Worm (Caenorhabditis elegans): ENCODE measurements around the gene rmh-2.

rmh-2 gene

DNA sequence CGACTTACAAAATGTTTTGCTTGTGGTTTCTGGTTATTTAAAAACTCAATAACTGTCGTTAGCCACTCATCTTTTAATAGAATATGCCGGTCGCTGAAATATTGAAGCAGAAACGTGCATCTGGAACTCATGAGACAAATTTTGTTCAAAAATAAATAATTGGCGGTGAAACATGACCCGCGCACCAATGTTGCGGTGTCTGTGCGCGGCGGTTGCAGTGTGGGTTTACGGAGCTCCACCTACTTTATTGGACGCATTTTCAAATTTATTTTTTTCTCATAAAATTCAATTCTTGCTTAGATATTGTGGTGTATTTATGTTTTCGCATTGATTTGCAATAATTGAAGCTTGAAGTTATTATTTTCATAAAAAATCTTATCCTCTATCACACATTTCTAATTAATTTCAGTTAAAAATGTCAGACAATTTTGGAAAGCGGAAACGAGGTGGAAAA lies at the start of gene rmh-2, which contains the start of gene suds-3:
Gene rmh-2 (minus strand): TSS at position 164 of the 454 bp plus-strand sequence.
Gene suds-3 (plus strand): TSS at position 404 of the 454 bp plus-strand sequence.
- TF ChIP-seq lin-11 (tag; optimal IDR thresholded peaks at IDR 0.05), result peak; percentile 51
- peak; percentile 54 for TF ChIP-seq R02D3.7 (tag; optimal IDR thresholded peaks at IDR 0.05)
- TF ChIP-seq nhr-21 (tag; optimal IDR thresholded peaks at IDR 0.05), result peak; percentile 9
- no peak for TF ChIP-seq dmd-4 (tag; optimal IDR thresholded peaks at IDR 0.05)
- peak; percentile 52 for TF ChIP-seq nhr-129 (tag; optimal IDR thresholded peaks at IDR 0.05)
- peak; percentile 1 for TF ChIP-seq lin-13 (GFP tag; optimal IDR thresholded peaks at IDR 0.05)
- TF ChIP-seq mbf-1 (tag; optimal IDR thresholded peaks at IDR 0.05), result no peak
- TF ChIP-seq gmeb-1 (tag; optimal IDR thresholded peaks at IDR 0.05), result peak; percentile 83
- TF ChIP-seq unc-55 (GFP tag; optimal IDR thresholded peaks at IDR 0.05), result peak; percentile 70

DNA sequence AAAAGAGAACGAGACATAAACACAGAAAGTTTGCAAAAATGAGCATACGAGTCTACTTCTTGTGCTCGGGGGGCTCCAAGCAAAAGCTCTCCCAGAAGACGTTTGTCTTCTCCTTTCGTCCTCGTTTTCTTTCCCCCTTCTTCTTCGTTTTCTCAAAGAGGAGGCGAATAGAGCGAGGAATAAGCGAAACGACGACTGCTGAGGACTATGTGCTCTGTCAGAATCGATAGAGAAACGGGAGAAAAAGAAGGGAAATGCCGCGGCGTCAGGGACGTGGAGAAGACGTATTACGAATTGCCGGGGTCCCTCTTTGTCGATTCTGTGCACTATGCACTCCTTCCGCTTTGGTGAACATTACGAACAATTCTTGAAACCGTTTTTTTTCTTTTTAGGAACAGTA lies 47.9 kb upstream of the rmh-2 start:
- no peak for TF ChIP-seq snpc-4 (tag; optimal IDR thresholded peaks at IDR 0.05)
- no peak for TF ChIP-seq mbf-1 (tag; optimal IDR thresholded peaks at IDR 0.05)
- no peak for TF ChIP-seq ZK546.5 (tag; optimal IDR thresholded peaks at IDR 0.05)
- peak; percentile 80 for TF ChIP-seq unc-55 (GFP tag; optimal IDR thresholded peaks at IDR 0.05)
- peak; percentile 22 for TF ChIP-seq zag-1 (tag; optimal IDR thresholded peaks at IDR 0.05)
- TF ChIP-seq lin-39 (tag; optimal IDR thresholded peaks at IDR 0.05), result no peak
- peak; percentile 33 for TF ChIP-seq nhr-129 (tag; optimal IDR thresholded peaks at IDR 0.05)
- TF ChIP-seq crh-2 (tag; optimal IDR thresholded peaks at IDR 0.05), result peak; percentile 17
- TF ChIP-seq elt-1 (tag; optimal IDR thresholded peaks at IDR 0.05), result no peak
- TF ChIP-seq C34F6.9 (tag; optimal IDR thresholded peaks at IDR 0.05), result peak; percentile 35
- TF ChIP-seq sma-3 (GFP tag; optimal IDR thresholded peaks at IDR 0.05), result no peak
- peak in 1 of 2 experiments; percentile 36 for TF ChIP-seq lsy-2 (tag; optimal IDR thresholded peaks at IDR 0.05)
- TF ChIP-seq lin-11 (tag; optimal IDR thresholded peaks at IDR 0.05), result no peak
- no peak for TF ChIP-seq skn-1 (tag; optimal IDR thresholded peaks at IDR 0.05)
- TF ChIP-seq nhr-10 (tag; optimal IDR thresholded peaks at IDR 0.05), result no peak
- peak; percentile 22 for TF ChIP-seq sma-9 (GFP tag; optimal IDR thresholded peaks at IDR 0.05)
- no peak for TF ChIP-seq sma-9 (tag; optimal IDR thresholded peaks at IDR 0.05)
- no peak for TF ChIP-seq nhr-77 (tag; optimal IDR thresholded peaks at IDR 0.05)
- TF ChIP-seq ztf-11 (tag; optimal IDR thresholded peaks at IDR 0.05), result no peak
- no peak for TF ChIP-seq fos-1 (tag; optimal IDR thresholded peaks at IDR 0.05)
- peak in 1 of 2 experiments; percentile 15 for TF ChIP-seq mdl-1 (tag; optimal IDR thresholded peaks at IDR 0.05)
- no peak for TF ChIP-seq ztf-1 (GFP tag; conservative IDR thresholded peaks at IDR 0.05)

DNA sequence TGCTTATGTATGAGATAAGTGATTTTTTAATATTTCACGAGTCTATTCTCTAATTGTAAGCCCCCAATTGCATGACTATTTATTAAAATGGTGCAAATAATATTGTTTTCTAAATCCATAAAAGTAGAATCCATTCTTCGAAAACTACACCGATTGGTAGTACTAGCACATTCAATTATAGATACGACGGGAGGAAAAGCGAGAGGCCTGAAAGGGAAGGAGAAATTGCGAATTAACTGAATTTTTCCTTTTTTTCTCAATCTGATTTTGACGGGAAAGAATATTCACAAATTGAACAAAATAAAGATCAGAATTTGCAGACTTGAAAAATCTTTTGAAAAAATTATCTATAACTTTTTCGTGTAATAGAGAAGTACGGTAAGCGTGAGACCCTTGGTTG lies 46.6 kb upstream of the rmh-2 start:
- TF ChIP-seq sma-3 (GFP tag; optimal IDR thresholded peaks at IDR 0.05), result no peak
- no peak for TF ChIP-seq fos-1 (tag; optimal IDR thresholded peaks at IDR 0.05)
- TF ChIP-seq sma-9 (GFP tag; optimal IDR thresholded peaks at IDR 0.05), result no peak
- no peak for TF ChIP-seq sma-9 (tag; optimal IDR thresholded peaks at IDR 0.05)
- TF ChIP-seq mdl-1 (tag; optimal IDR thresholded peaks at IDR 0.05), result no peak
- TF ChIP-seq unc-39 (tag; optimal IDR thresholded peaks at IDR 0.05), result no peak
- no peak for TF ChIP-seq nhr-11 (tag; optimal IDR thresholded peaks at IDR 0.05)
- TF ChIP-seq ztf-4 (tag; optimal IDR thresholded peaks at IDR 0.05), result no peak
- TF ChIP-seq ztf-1 (GFP tag; conservative IDR thresholded peaks at IDR 0.05), result no peak
- TF ChIP-seq mab-5 (tag; optimal IDR thresholded peaks at IDR 0.05), result no peak
- no peak for TF ChIP-seq lin-39 (tag; optimal IDR thresholded peaks at IDR 0.05)
- no peak for TF ChIP-seq ceh-82 (tag; optimal IDR thresholded peaks at IDR 0.05)
- no peak for TF ChIP-seq unc-55 (GFP tag; optimal IDR thresholded peaks at IDR 0.05)
- TF ChIP-seq lin-11 (tag; optimal IDR thresholded peaks at IDR 0.05), result no peak
- TF ChIP-seq peb-1 (tag; optimal IDR thresholded peaks at IDR 0.05), result no peak

DNA sequence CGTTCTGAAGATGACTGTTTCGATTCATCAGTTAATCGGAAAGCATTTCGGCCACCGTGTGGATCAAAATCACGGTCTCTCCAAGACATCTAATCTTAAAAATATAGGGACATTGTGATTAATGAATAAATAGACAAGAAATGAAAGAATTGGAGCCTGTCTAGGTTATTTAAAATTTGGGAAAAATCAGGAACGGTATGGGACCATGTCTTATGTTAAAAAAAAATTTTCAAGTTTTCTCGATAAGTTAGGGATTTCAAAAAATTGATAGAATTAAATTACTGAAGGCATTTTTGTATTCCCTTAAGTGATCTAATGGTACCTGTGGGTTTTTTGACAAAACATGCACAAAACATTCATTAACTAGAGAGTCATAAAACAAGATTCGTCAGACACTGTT lies 45.6 kb upstream of the rmh-2 start, which contains the start of gene unc-41:
Gene unc-41 (minus strand): TSS at position 101 of the 400 bp plus-strand sequence.
- TF ChIP-seq ztf-1 (GFP tag; conservative IDR thresholded peaks at IDR 0.05) (no peak), elt-1 (tag; optimal IDR thresholded peaks at IDR 0.05) (no peak), nhr-77 (tag; optimal IDR thresholded peaks at IDR 0.05) (no peak), nhr-25 (tag; optimal IDR thresholded peaks at IDR 0.05) (no peak)

DNA sequence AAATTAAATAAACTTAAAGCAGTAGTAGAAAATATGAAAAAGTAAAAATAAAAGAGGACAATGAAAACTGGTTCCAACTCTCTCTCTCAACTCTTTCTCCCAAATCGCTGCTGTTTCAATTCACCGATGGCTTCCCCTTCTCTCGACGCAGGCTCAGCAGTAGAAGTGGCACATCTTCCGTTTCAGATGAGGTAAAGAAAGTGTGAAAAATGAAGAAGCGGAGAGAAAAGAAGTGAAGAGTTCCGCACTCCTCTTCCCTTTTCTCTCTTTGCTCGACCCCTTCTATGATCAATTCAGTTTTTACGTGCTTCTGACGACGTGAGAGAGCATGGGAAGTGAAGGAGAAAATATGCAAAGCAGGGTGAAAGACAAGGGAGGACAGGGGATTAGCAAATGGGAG lies 43.7 kb upstream of the rmh-2 start:
- TF ChIP-seq lsy-2 (tag; optimal IDR thresholded peaks at IDR 0.05) (peak in 1 of 2 experiments; percentile 17), nhr-21 (tag; optimal IDR thresholded peaks at IDR 0.05) (no peak), gmeb-1 (tag; optimal IDR thresholded peaks at IDR 0.05) (no peak), sma-3 (GFP tag; optimal IDR thresholded peaks at IDR 0.05) (no peak), zag-1 (tag; optimal IDR thresholded peaks at IDR 0.05) (peak; percentile 23), ztf-4 (tag; optimal IDR thresholded peaks at IDR 0.05) (no peak), nhr-6 (tag; optimal IDR thresholded peaks at IDR 0.05) (no peak), fos-1 (tag; optimal IDR thresholded peaks at IDR 0.05) (peak; percentile 5), nhr-10 (tag; optimal IDR thresholded peaks at IDR 0.05) (no peak), nhr-11 (tag; optimal IDR thresholded peaks at IDR 0.05) (no peak), unc-55 (GFP tag; optimal IDR thresholded peaks at IDR 0.05) (peak; percentile 58), sma-9 (GFP tag; optimal IDR thresholded peaks at IDR 0.05) (no peak), sma-9 (tag; optimal IDR thresholded peaks at IDR 0.05) (no peak), sem-4 (tag; optimal IDR thresholded peaks at IDR 0.05) (no peak), lin-11 (tag; optimal IDR thresholded peaks at IDR 0.05) (no peak), mbf-1 (tag; optimal IDR thresholded peaks at IDR 0.05) (no peak), skn-1 (tag; optimal IDR thresholded peaks at IDR 0.05) (no peak), nhr-129 (tag; optimal IDR thresholded peaks at IDR 0.05) (peak; percentile 39), ceh-16 (tag; optimal IDR thresholded peaks at IDR 0.05) (no peak), unc-62 (GFP tag; optimal IDR thresholded peaks at IDR 0.05) (no peak), nhr-25 (tag; optimal IDR thresholded peaks at IDR 0.05) (no peak), alr-1 (tag; optimal IDR thresholded peaks at IDR 0.05) (no peak), ztf-11 (tag; optimal IDR thresholded peaks at IDR 0.05) (no peak), lin-39 (tag; optimal IDR thresholded peaks at IDR 0.05) (no peak), ZK546.5 (tag; optimal IDR thresholded peaks at IDR 0.05) (no peak), F13H6.1 (tag; optimal IDR thresholded peaks at IDR 0.05) (no peak), ceh-82 (tag; optimal IDR thresholded peaks at IDR 0.05) (no peak), C34F6.9 (tag; optimal IDR thresholded peaks at IDR 0.05) (peak; percentile 52)

All from whole organism, L2 larva.